Fruit fly (Drosophila melanogaster) Kc167 (cell line): ENCODE data around the gene Hira.
A peak's percentile ranks its signal among the peaks of the same experiment; 100 is the strongest.

Experiments
- Myc ChIP-seq: fragments of >200 bp; optimal IDR thresholded peaks from 2 replicates; lab custom pipeline; 2017; ENCODE audit warnings: missing external identifiers
- Sin3A ChIP-seq: fragments of >200 bp; optimal IDR thresholded peaks from 2 replicates; lab custom pipeline; 2018; ENCODE audit warnings: missing external identifiers
- h ChIP-seq: fragments of >200 bp; optimal IDR thresholded peaks from 3 replicates; lab custom pipeline; 2018; ENCODE audit warnings: missing external identifiers
- insv ChIP-seq: fragments of >200 bp; optimal IDR thresholded peaks from 3 replicates; lab custom pipeline; 2018; ENCODE audit warnings: missing external identifiers
- psq ChIP-seq: fragments of >200 bp; optimal IDR thresholded peaks from 2 replicates; lab custom pipeline; 2017; ENCODE audit warnings: missing external identifiers
- ttk ChIP-seq: sonication (Bioruptor generic); optimal IDR thresholded peaks from 2 replicates; lab custom pipeline; 2017; ENCODE audit warnings: missing external identifiers

Gene Hira

DNA sequence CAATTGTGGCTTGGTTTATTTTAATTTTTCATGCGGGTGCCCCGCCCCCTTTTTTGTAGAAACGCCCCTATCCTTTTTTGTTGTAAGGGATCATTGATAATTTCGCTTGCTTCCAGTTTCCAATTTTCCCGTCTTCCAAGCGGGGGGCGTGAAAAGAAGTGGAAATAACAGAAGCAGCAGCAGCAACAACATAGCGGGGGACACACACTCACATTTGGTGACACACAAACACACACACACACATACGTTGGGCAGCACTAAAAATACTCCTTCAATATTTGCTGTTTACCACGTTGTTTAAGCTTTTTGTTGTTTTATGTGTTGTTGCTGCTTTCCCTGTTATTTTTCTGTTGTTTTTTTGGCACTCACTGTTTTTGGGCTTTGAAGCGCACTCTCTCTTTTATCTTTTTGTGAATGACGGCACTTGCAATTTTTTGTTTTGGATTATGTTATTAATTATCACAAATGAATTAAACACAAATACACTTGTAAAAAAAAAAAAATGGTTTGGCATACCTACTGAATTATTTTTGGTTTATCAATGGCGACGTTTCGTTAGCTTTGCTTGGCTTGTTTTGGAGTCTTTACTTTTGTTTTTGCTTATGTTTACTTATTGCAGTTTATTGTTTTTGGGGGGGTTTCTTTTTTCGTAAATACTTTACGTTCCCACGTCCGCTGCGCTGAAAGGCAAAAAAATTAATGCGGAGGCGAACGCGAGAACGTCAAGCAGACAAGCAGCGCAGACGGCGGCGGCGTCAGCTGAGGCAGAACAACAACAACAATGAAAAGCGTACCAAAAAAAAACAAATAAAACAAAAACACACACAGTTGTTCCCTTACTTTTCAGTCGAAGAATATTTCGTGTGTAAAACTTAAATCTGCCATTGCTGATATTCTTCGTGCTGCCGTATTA lies 17.4 kb upstream of the Hira start:
- no peak for TF ChIP-seq psq (lab: Kevin White, UChicago)
- TF ChIP-seq h (lab: Kevin White, UChicago) = no peak
- no peak for TF ChIP-seq insv (lab: Kevin White, UChicago)
- TF ChIP-seq Myc (lab: Kevin White, UChicago) = no peak
- TF ChIP-seq Sin3A (lab: Kevin White, UChicago) = no peak
- no peak for TF ChIP-seq ttk (lab: Kevin White, UChicago)

DNA sequence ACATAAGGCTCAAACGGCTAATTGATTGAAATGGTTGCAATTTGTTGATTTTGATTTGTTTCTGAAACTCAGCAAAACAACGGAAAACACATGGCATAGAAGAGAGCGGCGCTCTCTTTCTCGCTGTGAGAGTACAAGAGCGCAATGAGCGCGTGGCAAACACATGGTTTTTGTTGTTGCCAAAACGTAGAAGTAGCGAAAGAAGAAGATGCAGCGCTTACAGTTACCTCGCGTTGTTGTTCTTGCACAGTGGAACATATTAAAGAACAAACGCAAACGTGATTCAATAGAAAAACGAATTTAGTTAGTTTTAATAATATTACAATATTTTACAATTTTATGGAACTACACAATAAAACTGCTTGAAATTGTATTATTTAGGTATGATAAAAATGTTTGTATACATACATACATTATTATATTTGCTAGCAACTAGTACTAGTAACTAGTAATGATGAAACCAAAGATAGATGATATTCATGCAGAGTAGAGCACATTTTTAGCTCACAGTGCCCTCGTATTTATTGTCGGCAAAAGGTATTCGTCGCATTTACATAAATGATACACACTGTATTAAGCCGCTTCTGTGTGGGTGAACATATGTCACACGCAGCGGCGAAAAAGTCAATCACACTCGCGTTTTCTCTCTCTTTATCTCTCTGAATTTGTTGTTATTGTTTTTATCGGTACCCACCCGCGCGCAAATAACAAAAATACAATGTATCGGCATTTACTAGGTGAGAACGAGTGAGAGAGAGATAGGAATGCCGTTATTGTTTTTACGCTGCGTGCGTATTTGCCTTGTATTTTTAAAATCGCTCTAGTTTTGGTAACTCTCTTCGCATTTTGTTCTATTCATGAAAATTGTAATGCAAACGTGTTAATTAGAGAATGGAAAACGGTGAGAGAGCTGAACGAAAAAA lies 16.5 kb upstream of the Hira start:
- TF ChIP-seq h (lab: Kevin White, UChicago) = no peak
- no peak for TF ChIP-seq insv (lab: Kevin White, UChicago)
- TF ChIP-seq psq (lab: Kevin White, UChicago) = no peak
- TF ChIP-seq ttk (lab: Kevin White, UChicago) = no peak
- TF ChIP-seq Myc (lab: Kevin White, UChicago) = no peak
- no peak for TF ChIP-seq Sin3A (lab: Kevin White, UChicago)

DNA sequence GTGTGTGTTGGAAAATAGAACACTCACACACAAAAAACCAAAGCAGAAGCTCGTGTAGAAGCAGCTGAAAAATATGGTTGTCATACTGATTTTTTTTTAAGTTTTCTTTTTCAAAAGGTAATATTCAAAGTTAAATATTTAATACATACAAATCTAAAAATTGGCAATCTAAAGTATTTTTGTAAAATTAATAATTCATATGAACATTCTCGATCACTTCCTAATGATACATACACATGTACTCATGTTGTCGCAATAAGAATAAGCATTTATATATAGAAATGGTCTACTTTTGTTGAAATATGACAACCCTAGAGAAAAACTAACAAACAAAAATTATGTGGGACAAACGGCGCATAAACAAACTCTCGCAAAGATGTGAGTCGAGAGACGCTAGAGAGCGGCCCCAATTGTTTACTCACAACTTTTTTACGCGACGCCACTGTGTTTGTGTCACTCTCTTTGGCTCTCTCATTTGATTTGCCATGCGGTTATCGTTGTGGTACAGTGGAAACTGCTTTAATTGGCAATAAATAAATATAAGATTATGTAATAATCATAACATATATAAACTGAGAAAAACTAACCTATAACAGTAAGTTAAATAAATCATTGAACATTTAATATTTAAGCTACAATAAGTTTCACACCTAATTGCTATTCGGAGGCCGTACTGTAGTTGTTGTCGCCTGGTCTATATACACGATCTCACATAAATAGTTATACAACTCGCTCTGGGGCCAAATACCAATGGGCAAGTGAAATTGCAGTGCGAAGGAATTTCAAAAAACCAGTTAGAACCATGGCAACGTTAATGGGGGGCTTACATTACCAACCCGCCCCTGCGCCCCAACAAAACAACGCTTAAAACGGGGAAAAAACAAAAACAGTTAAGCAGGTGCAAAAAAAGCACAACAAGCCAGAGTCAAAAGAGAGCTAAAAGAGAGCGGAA lies 15.2 kb upstream of the Hira start:
- no peak for TF ChIP-seq insv (lab: Kevin White, UChicago)
- no peak for TF ChIP-seq psq (lab: Kevin White, UChicago)
- TF ChIP-seq h (lab: Kevin White, UChicago) = no peak
- TF ChIP-seq ttk (lab: Kevin White, UChicago) = no peak
- no peak for TF ChIP-seq Sin3A (lab: Kevin White, UChicago)
- no peak for TF ChIP-seq Myc (lab: Kevin White, UChicago)

DNA sequence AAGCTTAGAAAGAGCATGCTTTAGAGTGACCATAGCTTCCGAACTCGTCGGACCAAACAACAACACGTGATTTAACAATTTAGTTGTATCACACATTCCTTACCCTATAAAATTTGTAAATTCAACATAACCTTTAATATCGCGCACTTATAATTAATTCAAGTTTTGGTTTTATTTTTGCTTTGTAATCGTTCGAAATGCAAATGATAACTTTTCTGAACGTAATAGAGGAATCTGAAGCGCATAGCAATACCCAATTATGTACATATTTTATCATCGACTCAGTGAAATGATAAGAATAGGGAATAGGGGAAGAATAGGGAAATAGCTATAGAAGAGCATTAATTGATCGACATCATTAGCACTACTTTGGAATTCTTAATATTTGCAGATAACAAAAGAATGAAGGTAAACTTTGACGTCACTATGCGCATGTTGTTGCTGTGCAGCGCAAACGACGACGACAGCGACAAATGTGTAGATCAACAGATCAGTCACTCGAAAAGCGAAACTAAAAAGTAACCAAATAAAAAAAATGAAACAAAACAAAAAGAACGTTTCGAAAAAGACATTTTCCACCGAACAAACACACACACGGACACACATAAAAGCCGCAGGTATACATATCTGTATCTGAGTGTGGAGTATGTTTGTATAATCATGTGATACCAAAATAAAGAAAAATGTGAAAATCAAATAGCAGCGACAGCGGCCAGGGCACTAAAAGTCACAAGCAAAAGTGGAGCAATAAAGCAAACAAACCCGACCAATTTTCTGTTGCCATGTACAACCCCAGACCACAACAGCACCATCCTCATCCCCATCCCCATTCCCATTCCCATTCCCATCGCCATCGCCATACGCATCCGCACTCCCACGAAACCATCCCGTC lies 14.3 kb upstream of the Hira start:
- TF ChIP-seq h (lab: Kevin White, UChicago) = no peak
- TF ChIP-seq psq (lab: Kevin White, UChicago) = no peak
- TF ChIP-seq Sin3A (lab: Kevin White, UChicago) = no peak
- no peak for TF ChIP-seq insv (lab: Kevin White, UChicago)

- TF ChIP-seq psq (lab: Kevin White, UChicago) (peak; percentile 13), Sin3A (lab: Kevin White, UChicago) (no peak)
Observed at dm6 chrX:7708942-7709707, 12.8 kb upstream of the Hira start, which contains the start of gene CHES-1-like. Gene CHES-1-like (minus strand): TSS chrX:7709385.

dm6 chrX:7709708-7710438 lies 12.0 kb upstream of the Hira start:
- TF ChIP-seq psq (lab: Kevin White, UChicago) = peak; percentile 2
- no peak for TF ChIP-seq insv (lab: Kevin White, UChicago)

DNA sequence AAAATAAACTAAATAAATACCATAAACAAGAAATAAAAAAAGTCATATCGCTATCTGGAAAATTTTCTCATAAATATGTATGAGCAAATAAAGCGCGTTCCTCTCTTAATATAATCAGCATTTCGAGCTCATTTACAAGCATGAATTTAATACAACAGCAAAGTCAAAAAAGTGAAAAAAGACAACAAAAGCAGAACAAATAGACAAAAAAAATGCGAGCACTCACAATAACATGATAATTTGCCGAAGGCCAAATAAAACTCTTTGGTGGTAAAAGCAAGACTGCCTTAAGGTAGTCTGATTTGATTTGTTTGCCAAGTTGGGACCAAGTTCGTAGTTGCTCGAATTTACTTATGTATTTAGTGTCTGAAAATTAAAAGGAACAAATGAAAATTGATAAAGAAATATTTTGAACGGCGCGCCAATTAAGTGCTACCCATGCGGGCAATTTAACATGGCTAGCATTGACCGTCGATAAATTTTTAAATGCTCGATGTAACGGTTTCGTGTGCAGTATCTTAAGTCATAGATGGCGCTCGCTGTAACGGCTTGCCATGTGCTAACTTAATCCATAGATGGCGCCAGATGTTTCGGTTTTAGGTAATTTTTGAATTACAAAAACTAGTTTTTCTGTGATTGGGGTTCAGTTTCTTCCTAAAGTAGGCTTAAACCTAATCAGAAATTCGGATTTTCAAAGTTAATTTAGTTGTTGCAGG lies 11.3 kb upstream of the Hira start:
- TF ChIP-seq ttk (lab: Kevin White, UChicago) = no peak
- no peak for TF ChIP-seq psq (lab: Kevin White, UChicago)
- no peak for TF ChIP-seq Sin3A (lab: Kevin White, UChicago)
- TF ChIP-seq Myc (lab: Kevin White, UChicago) = no peak
- TF ChIP-seq h (lab: Kevin White, UChicago) = no peak

dm6 chrX:7715433-7715832 lies 6.5 kb upstream of the Hira start:
- TF ChIP-seq Myc (lab: Kevin White, UChicago) = no peak
- TF ChIP-seq h (lab: Kevin White, UChicago) = no peak
- no peak for TF ChIP-seq Sin3A (lab: Kevin White, UChicago)
- TF ChIP-seq psq (lab: Kevin White, UChicago) = no peak
- TF ChIP-seq ttk (lab: Kevin White, UChicago) = no peak
- no peak for TF ChIP-seq insv (lab: Kevin White, UChicago)
